Worm (Caenorhabditis elegans): ENCODE data around the gene C15C8.4.

Gene C15C8.4

ce11 chrV:12780248-12780647 is 33.0 kb upstream of the C15C8.4 start (continued):
- peak; percentile 67 for TF ChIP-seq lin-29 (GFP tag; IDR thresholded peaks at IDR 0.05)
- TF ChIP-seq nhr-76 (tag; optimal IDR thresholded peaks at IDR 0.05), result no peak
- peak; percentile 91 for TF ChIP-seq arid-1 (GFP tag; conservative IDR thresholded peaks at IDR 0.05)
- TF ChIP-seq lir-3 (tag; optimal IDR thresholded peaks at IDR 0.05), result peak; percentile 66
- no peak for TF ChIP-seq lin-38 (GFP tag; IDR thresholded peaks at IDR 0.05)
- TF ChIP-seq Y5F2A.4 (GFP tag; optimal IDR thresholded peaks at IDR 0.05), result peak; percentile 15

ce11 chrV:12773852-12774251 is 26.6 kb upstream of the C15C8.4 start:
- no peak for TF ChIP-seq spr-1 (tag; optimal IDR thresholded peaks at IDR 0.05)
- TF ChIP-seq F44E2.7 (GFP tag; IDR thresholded peaks at IDR 0.05), result no peak

ce11 chrV:12773222-12773621 is 26.0 kb upstream of the C15C8.4 start, which contains the start of gene ZC455.1:
Gene ZC455.1 (plus strand): TSS chrV:12773522.
- TF ChIP-seq hif-1 (tag; optimal IDR thresholded peaks at IDR 0.05), result no peak
- no peak for TF ChIP-seq zag-1 (tag; optimal IDR thresholded peaks at IDR 0.05)
- no peak for TF ChIP-seq T26A8.4 (GFP tag; IDR thresholded peaks at IDR 0.05)
- no peak for TF ChIP-seq lin-38 (GFP tag; IDR thresholded peaks at IDR 0.05)
- TF ChIP-seq Y75B8A.6 (GFP tag; IDR thresholded peaks at IDR 0.05), result no peak
- TF ChIP-seq ZK546.5 (tag; optimal IDR thresholded peaks at IDR 0.05), result no peak
- no peak for TF ChIP-seq D1046.2 (GFP tag; IDR thresholded peaks at IDR 0.05)
- TF ChIP-seq spr-1 (tag; optimal IDR thresholded peaks at IDR 0.05), result no peak
- TF ChIP-seq F37D6.2 (tag; optimal IDR thresholded peaks at IDR 0.05), result no peak
- no peak for TF ChIP-seq lin-39 (tag; optimal IDR thresholded peaks at IDR 0.05)
- no peak for TF ChIP-seq fkh-10 (GFP tag; optimal IDR thresholded peaks at IDR 0.05)
- no peak for TF ChIP-seq attf-4 (tag; optimal IDR thresholded peaks at IDR 0.05)
- TF ChIP-seq nhr-10 (tag; optimal IDR thresholded peaks at IDR 0.05), result no peak
- no peak for TF ChIP-seq nhr-237 (tag; optimal IDR thresholded peaks at IDR 0.05)
- TF ChIP-seq madf-5 (GFP tag; IDR thresholded peaks at IDR 0.05), result no peak
- TF ChIP-seq ama-1 (optimal IDR thresholded peaks at IDR 0.05), result no peak
- no peak for TF ChIP-seq zip-2 (tag; optimal IDR thresholded peaks at IDR 0.05)
- no peak for TF ChIP-seq daf-8 (GFP tag; IDR thresholded peaks at IDR 0.05)
- no peak for TF ChIP-seq mxl-3 (GFP tag; optimal IDR thresholded peaks at IDR 0.05)
- TF ChIP-seq aly-2 (tag; optimal IDR thresholded peaks at IDR 0.05), result no peak

ce11 chrV:12768946-12769345 is 21.7 kb upstream of the C15C8.4 start, which contains the start of gene srt-43:
Gene srt-43 (plus strand): TSS chrV:12769246.
- TF ChIP-seq lin-13 (GFP tag; optimal IDR thresholded peaks at IDR 0.05) (no peak), unc-62 (GFP tag; optimal IDR thresholded peaks at IDR 0.05 in 1 of 2) (peak in 1 of 2 experiments; percentile 47), unc-62 (tag; optimal IDR thresholded peaks at IDR 0.05) (no peak)

ce11 chrV:12763291-12763995 is 16.2 kb upstream of the C15C8.4 start, which contains the start of the genes abcf-1 and scc-3:
Gene abcf-1 (minus strand): TSS chrV:12763375.
Gene scc-3 (plus strand): TSS chrV:12763945.
- peak in 1 of 2 experiments; percentile 96 for TF ChIP-seq lsy-2 (tag; optimal IDR thresholded peaks at IDR 0.05)
- no peak for TF ChIP-seq nhr-41 (GFP tag; IDR thresholded peaks at IDR 0.05)
- TF ChIP-seq dpl-1 (GFP tag; optimal IDR thresholded peaks at IDR 0.05), result peak; percentile 32
- no peak for TF ChIP-seq zip-11 (GFP tag; IDR thresholded peaks at IDR 0.05)
- no peak for TF ChIP-seq daf-16 (GFP tag; optimal IDR thresholded peaks at IDR 0.05)
- TF ChIP-seq daf-16 (tag; optimal IDR thresholded peaks at IDR 0.05), result peak; percentile 60
- no peak for TF ChIP-seq ceh-82 (tag; optimal IDR thresholded peaks at IDR 0.05)
- no peak for TF ChIP-seq mes-2 (tag; optimal IDR thresholded peaks at IDR 0.05; ENCODE audit: poor library complexity, severe bottlenecking)
- no peak for TF ChIP-seq pha-4 (GFP tag; IDR thresholded peaks at IDR 0.05)
- TF ChIP-seq pha-4 (tag; optimal IDR thresholded peaks at IDR 0.05), result no peak
- no peak for TF ChIP-seq mxl-2 (GFP tag; conservative IDR thresholded peaks at IDR 0.05)
- no peak for TF ChIP-seq dmd-8 (GFP tag; IDR thresholded peaks at IDR 0.05)
- peak; percentile 27 for TF ChIP-seq T20F7.1 (GFP tag; optimal IDR thresholded peaks at IDR 0.05)
- no peak for TF ChIP-seq aha-1 (tag)
- TF ChIP-seq ztf-11 (tag; optimal IDR thresholded peaks at IDR 0.05), result no peak
- TF ChIP-seq aly-2 (tag; optimal IDR thresholded peaks at IDR 0.05), result no peak
- TF ChIP-seq mdt-29 (GFP tag; IDR thresholded peaks at IDR 0.05), result no peak
- no peak for TF ChIP-seq php-3 (GFP tag; IDR thresholded peaks at IDR 0.05)
- TF ChIP-seq saeg-2 (GFP tag; IDR thresholded peaks at IDR 0.05), result no peak
- no peak for TF ChIP-seq lir-3 (tag; optimal IDR thresholded peaks at IDR 0.05)
